Worm (Caenorhabditis elegans) whole organism, L1 larva: ENCODE data around the gene srz-6.

ENCODE experiments used
- C16A3.4 ChIP-seq: fragments of 150-350 bp; optimal IDR thresholded peaks from 2 replicates; lab custom pipeline; 2014; ENCODE audit warnings: missing biosample characterization, missing genetic modification characterization
- C34B4.2 ChIP-seq: sonication (generic microtip); optimal IDR thresholded peaks from 2 replicates; lab custom pipeline; 2017; ENCODE audit warnings: mild to moderate bottlenecking, missing genetic modification characterization, missing compliant biosample characterization
- Y116A8C.19 ChIP-seq: sonication (generic microtip); optimal IDR thresholded peaks from 2 replicates; lab custom pipeline; 2016; ENCODE audit warnings: missing compliant biosample characterization, missing genetic modification characterization, borderline replicate concordance
- aly-2 ChIP-seq: fragments of 150-350 bp; optimal IDR thresholded peaks from 2 replicates; lab custom pipeline; 2014; ENCODE audit warnings: missing biosample characterization, missing genetic modification characterization
- ceh-88 ChIP-seq: fragments of 200-800 bp; sonication (Bioruptor generic); IDR thresholded peaks from 2 replicates; pipeline ENCODE4 v1.3.6; 2022; ENCODE audit warnings: missing genetic modification characterization, missing compliant biosample characterization
- ceh-90 ChIP-seq: sonication (generic microtip); optimal IDR thresholded peaks from 2 replicates; lab custom pipeline; 2016; ENCODE audit warnings: missing genetic modification characterization, missing compliant biosample characterization
- dpl-1 ChIP-seq, 3 experiments: fragments of 150-350 bp in 2 of 3; sonication (generic microtip) in 1 of 3; optimal IDR thresholded peaks; 2 replicates each; lab custom pipeline; 2014 to 2017; ENCODE audit warnings: missing biosample characterization in 3 of 3, missing genetic modification characterization in 3 of 3, missing genetic modification reagents in 3 of 3
- dsc-1 ChIP-seq: sonication (generic microtip); optimal IDR thresholded peaks from 2 replicates; lab custom pipeline; 2016; ENCODE audit warnings: mild to moderate bottlenecking, missing genetic modification characterization, missing compliant biosample characterization
- efl-1 ChIP-seq, 4 experiments: fragments of 150-350 bp; optimal IDR thresholded peaks in 3 of 4; peaks in 1 of 4; 1 replicate in 1 of 4; 2 replicates in 3 of 4; lab custom pipeline; 2014; ENCODE audit warnings: missing biosample characterization in 2 of 4, missing genetic modification characterization in 2 of 4, missing genetic modification reagents in 2 of 4
- egl-13 ChIP-seq: sonication (generic microtip); optimal IDR thresholded peaks from 2 replicates; lab custom pipeline; 2016; ENCODE audit warnings: missing genotype, missing genetic modification reagents, missing genetic modification characterization, missing compliant biosample characterization
- elt-3 ChIP-seq, 6 experiments: fragments of 150-350 bp in 1 of 6; sonication (generic microtip); optimal IDR thresholded peaks; 2 replicates each; lab custom pipeline; 2017 to 2018; ENCODE audit warnings: missing biosample characterization in 6 of 6, missing genetic modification characterization in 6 of 6, inconsistent platforms in 1 of 6
- ets-5 ChIP-seq: fragments of 200-800 bp; sonication (Bioruptor generic); IDR thresholded peaks from 2 replicates; pipeline ENCODE4 v1.3.6; 2022; ENCODE audit warnings: missing genetic modification characterization, missing compliant biosample characterization
- fkh-10 ChIP-seq: sonication (generic microtip); optimal IDR thresholded peaks from 2 replicates; lab custom pipeline; 2017; ENCODE audit warnings: missing biosample characterization, missing genetic modification reagents, missing genetic modification characterization
- fkh-4 ChIP-seq: sonication (generic microtip); optimal IDR thresholded peaks from 2 replicates; lab custom pipeline; 2016; ENCODE audit warnings: missing compliant biosample characterization, missing genetic modification characterization, borderline replicate concordance
- fkh-8 ChIP-seq: sonication (generic microtip); optimal IDR thresholded peaks from 2 replicates; lab custom pipeline; 2016; ENCODE audit warnings: mild to moderate bottlenecking, missing genetic modification characterization, missing compliant biosample characterization
- fos-1 ChIP-seq: fragments of 150-350 bp; optimal IDR thresholded peaks from 2 replicates; lab custom pipeline; 2014; ENCODE audit warnings: missing biosample characterization, missing genetic modification characterization
- grh-1 ChIP-seq: fragments of 200-800 bp; sonication (Bioruptor generic); IDR thresholded peaks from 2 replicates; pipeline ENCODE4 v1.3.6; 2022; ENCODE audit warnings: missing genetic modification reagents, missing genetic modification characterization, missing compliant biosample characterization
- hlh-4 ChIP-seq: sonication (generic microtip); optimal IDR thresholded peaks from 2 replicates; lab custom pipeline; 2016; ENCODE audit warnings: mild to moderate bottlenecking, missing genetic modification characterization, missing compliant biosample characterization
- irx-1 ChIP-seq: sonication (generic microtip); optimal IDR thresholded peaks from 2 replicates; lab custom pipeline; 2016; ENCODE audit warnings: missing genetic modification characterization, missing compliant biosample characterization
- isw-1 ChIP-seq: fragments of 200-800 bp; sonication (Bioruptor generic); IDR thresholded peaks from 2 replicates; pipeline ENCODE4 v1.3.6; 2022; ENCODE audit warnings: missing genetic modification characterization, missing compliant biosample characterization
- jun-1 ChIP-seq: fragments of 150-350 bp; optimal IDR thresholded peaks from 2 replicates; lab custom pipeline; 2014; ENCODE audit warnings: missing biosample characterization, missing genetic modification reagents, missing genetic modification characterization
- lin-14 ChIP-seq: fragments of 200-800 bp; sonication (Bioruptor generic); optimal IDR thresholded peaks from 2 replicates; lab custom pipeline; 2018; ENCODE audit warnings: mild to moderate bottlenecking, missing genetic modification characterization, moderate library complexity, missing compliant biosample characterization
- lin-15B ChIP-seq: fragments of 150-350 bp; sonication (generic microtip); optimal IDR thresholded peaks from 3 replicates; lab custom pipeline; 2014; ENCODE audit warnings: missing biosample characterization, missing genetic modification characterization
- lir-3 ChIP-seq: sonication (generic microtip); optimal IDR thresholded peaks from 2 replicates; lab custom pipeline; 2016; ENCODE audit warnings: mild to moderate bottlenecking, missing genetic modification characterization, moderate library complexity, missing compliant biosample characterization; ENCODE audit not compliant: poor library complexity
- lsy-2 ChIP-seq, 2 experiments: fragments of 150-350 bp; optimal IDR thresholded peaks; 2 replicates each; lab custom pipeline; 2014; ENCODE audit warnings: missing biosample characterization in 2 of 2, missing genetic modification characterization in 2 of 2
- mdl-1 ChIP-seq, 2 experiments: fragments of 150-350 bp; optimal IDR thresholded peaks; 2 replicates each; lab custom pipeline; 2014 to 2017; ENCODE audit warnings: missing biosample characterization in 2 of 2, missing genetic modification characterization in 2 of 2, inconsistent platforms in 1 of 2
- mef-2 ChIP-seq: fragments of 150-350 bp; optimal IDR thresholded peaks from 2 replicates; lab custom pipeline; 2014; ENCODE audit warnings: missing biosample characterization, missing genetic modification characterization
- nhr-11 ChIP-seq: fragments of 150-350 bp; optimal IDR thresholded peaks from 2 replicates; lab custom pipeline; 2014; ENCODE audit warnings: missing biosample characterization, missing genetic modification characterization
- nhr-47 ChIP-seq: sonication (generic microtip); optimal IDR thresholded peaks from 2 replicates; lab custom pipeline; 2016; ENCODE audit warnings: mild to moderate bottlenecking, missing genetic modification characterization, moderate library complexity, missing compliant biosample characterization
- nhr-71 ChIP-seq: sonication (generic microtip); optimal IDR thresholded peaks from 2 replicates; lab custom pipeline; 2016; ENCODE audit warnings: mild to moderate bottlenecking, missing genetic modification characterization, moderate library complexity, missing compliant biosample characterization
- nhr-77 ChIP-seq: fragments of 150-350 bp; optimal IDR thresholded peaks from 2 replicates; lab custom pipeline; 2014; ENCODE audit warnings: missing biosample characterization, missing genetic modification characterization
- nhr-85 ChIP-seq: sonication (generic microtip); peaks from one replicate; lab custom pipeline; 2016; ENCODE audit warnings: missing genetic modification characterization, inconsistent platforms, missing compliant biosample characterization
- pqm-1 ChIP-seq: sonication (generic microtip); optimal IDR thresholded peaks from 3 replicates; lab custom pipeline; 2017; ENCODE audit warnings: missing biosample characterization, missing genetic modification characterization
- skn-1 ChIP-seq: fragments of 150-350 bp; optimal IDR thresholded peaks from 2 replicates; lab custom pipeline; 2014; ENCODE audit warnings: missing biosample characterization, missing genetic modification characterization
- snpc-4 ChIP-seq: fragments of 150-350 bp; optimal IDR thresholded peaks from 2 replicates; lab custom pipeline; 2014; ENCODE audit warnings: missing biosample characterization, missing genetic modification characterization
- snu-23 ChIP-seq: sonication (generic microtip); optimal IDR thresholded peaks from 2 replicates; lab custom pipeline; 2016; ENCODE audit warnings: missing genetic modification characterization, missing compliant biosample characterization
- sup-37 ChIP-seq: fragments of 200-800 bp; sonication (Bioruptor generic); optimal IDR thresholded peaks from 2 replicates; lab custom pipeline; 2018; ENCODE audit warnings: mild to moderate bottlenecking, missing genetic modification characterization, missing compliant biosample characterization
- tbx-2 ChIP-seq: sonication (generic microtip); optimal IDR thresholded peaks from 2 replicates; lab custom pipeline; 2016; ENCODE audit warnings: missing genetic modification characterization, missing compliant biosample characterization
- unc-30 ChIP-seq: sonication (generic microtip); optimal IDR thresholded peaks from 2 replicates; lab custom pipeline; 2017; ENCODE audit warnings: missing biosample characterization, missing genetic modification characterization
- unc-86 ChIP-seq: sonication (generic microtip); optimal IDR thresholded peaks from 2 replicates; lab custom pipeline; 2016; ENCODE audit warnings: missing genetic modification characterization, missing compliant biosample characterization
- xbp-1 ChIP-seq: sonication (generic microtip); optimal IDR thresholded peaks from 2 replicates; lab custom pipeline; 2016; ENCODE audit warnings: missing genetic modification characterization, missing compliant biosample characterization
- zag-1 ChIP-seq: fragments of 150-350 bp; optimal IDR thresholded peaks from 2 replicates; lab custom pipeline; 2014; ENCODE audit warnings: missing biosample characterization, missing genetic modification characterization
- zip-4 ChIP-seq: fragments of 200-800 bp; sonication (Bioruptor generic); optimal IDR thresholded peaks from 2 replicates; lab custom pipeline; 2018; ENCODE audit warnings: mild to moderate bottlenecking, missing genetic modification characterization, moderate library complexity, missing compliant biosample characterization

srz-6 gene

ce11 chrII:12459422-12459821 lies 32.6 kb upstream of the srz-6 start, which contains the start of gene tag-281 (continued):
- peak; percentile 78 for TF ChIP-seq fos-1
- TF ChIP-seq unc-86 (tag; lab: Kevin White, UChicago) = peak; percentile 86
- peak; percentile 86 for TF ChIP-seq grh-1 (GFP tag; lab: Robert Waterston, UW)
- no peak for TF ChIP-seq C34B4.2 (tag; lab: Kevin White, UChicago)
- peak; percentile 42 for TF ChIP-seq zip-4 (GFP tag; lab: Kevin White, UChicago)
- TF ChIP-seq ceh-90 (tag; lab: Kevin White, UChicago) = peak; percentile 20
- peak; percentile 88 for TF ChIP-seq lin-15B (tag; lab: Kevin White, UChicago)
- TF ChIP-seq lir-3 (tag; lab: Kevin White, UChicago) = peak; percentile 57
- no peak for TF ChIP-seq fkh-4 (tag; lab: Kevin White, UChicago)
- peak in 1 of 2 experiments; percentile 69 for TF ChIP-seq mdl-1 (tag; optimal IDR thresholded peaks at IDR 0.05; lab: Kevin White, UChicago)
- TF ChIP-seq fkh-8 (tag; lab: Kevin White, UChicago) = peak; percentile 87
- TF ChIP-seq jun-1 (tag; lab: Kevin White, UChicago) = peak; percentile 86
- TF ChIP-seq lin-14 (GFP tag; lab: Kevin White, UChicago) = peak; percentile 89
- TF ChIP-seq dpl-1 (GFP tag; optimal IDR thresholded peaks at IDR 0.05; lab: Kevin White, UChicago) = peak; percentile 98 to 99 (median 98)
- no peak for TF ChIP-seq mef-2 (tag; lab: Kevin White, UChicago)
- TF ChIP-seq nhr-71 = peak; percentile 94
- no peak for TF ChIP-seq unc-30 (tag; lab: Kevin White, UChicago)
- peak; percentile 71 for TF ChIP-seq nhr-11
- TF ChIP-seq C16A3.4 (tag; lab: Kevin White, UChicago) = peak; percentile 69
- TF ChIP-seq fkh-10 (GFP tag; lab: Kevin White, UChicago) = peak; percentile 48
- peak; percentile 93 for TF ChIP-seq nhr-85
- TF ChIP-seq skn-1 (tag; lab: Kevin White, UChicago) = peak; percentile 84
- peak; percentile 93 for TF ChIP-seq nhr-47 (tag; lab: Kevin White, UChicago)

- TF ChIP-seq efl-1 (optimal IDR thresholded peaks at IDR 0.05; lab: Kevin White, UChicago) (no peak), efl-1 (GFP tag; optimal IDR thresholded peaks at IDR 0.05 in 1 of 2; lab: Kevin White, UChicago) (peak in 1 of 2 experiments; percentile 59), elt-3 (tag; optimal IDR thresholded peaks at IDR 0.05; lab: Kevin White, UChicago) (no peak)
Measured at ce11 chrII:12460602-12461453, 31.2 kb upstream of the srz-6 start, which contains the start of gene tag-280. TSS of gene tag-280 (plus strand) at chrII:12460652.

- no peak for TF ChIP-seq aly-2
- no peak for TF ChIP-seq ceh-88
- no peak for TF ChIP-seq sup-37 (GFP tag; lab: Kevin White, UChicago)
- TF ChIP-seq zag-1 (tag; lab: Kevin White, UChicago) = no peak
Measured at ce11 chrII:12462244-12462643, 29.8 kb upstream of the srz-6 start, which contains the start of gene F15A4.2. TSS of gene F15A4.2 (plus strand) at chrII:12462544.

- no peak for TF ChIP-seq fos-1
- TF ChIP-seq pqm-1 (tag; lab: Kevin White, UChicago) = no peak
- TF ChIP-seq lsy-2 (tag; optimal IDR thresholded peaks at IDR 0.05; lab: Kevin White, UChicago) = no peak
- no peak for TF ChIP-seq mdl-1 (tag; optimal IDR thresholded peaks at IDR 0.05; lab: Kevin White, UChicago)
- no peak for TF ChIP-seq C16A3.4 (tag; lab: Kevin White, UChicago)
- TF ChIP-seq ets-5 (GFP tag; lab: Robert Waterston, UW) = no peak
- no peak for TF ChIP-seq dsc-1
- no peak for TF ChIP-seq isw-1
- no peak for TF ChIP-seq tbx-2 (tag; lab: Kevin White, UChicago)
- TF ChIP-seq egl-13 (tag; lab: Kevin White, UChicago) = no peak
- TF ChIP-seq zag-1 (tag; lab: Kevin White, UChicago) = no peak
- no peak for TF ChIP-seq nhr-85
- TF ChIP-seq nhr-77 (tag; lab: Kevin White, UChicago) = no peak
- TF ChIP-seq Y116A8C.19 (tag; lab: Kevin White, UChicago) = no peak
- TF ChIP-seq unc-86 (tag; lab: Kevin White, UChicago) = no peak
- no peak for TF ChIP-seq irx-1 (tag; lab: Kevin White, UChicago)
- no peak for TF ChIP-seq snu-23
- no peak for TF ChIP-seq hlh-4
- TF ChIP-seq snpc-4 = no peak
- TF ChIP-seq xbp-1 = no peak
Measured at ce11 chrII:12465557-12465956, 26.5 kb upstream of the srz-6 start, which contains the start of gene sre-37. TSS of gene sre-37 (plus strand) at chrII:12465857.
